Worm (Caenorhabditis elegans) whole organism, late embryonic: Measurements from ENCODE around the gene cyp-25A2.

Experiments used
- ama-1 ChIP-seq: fragments of 150-350 bp; optimal IDR thresholded peaks from 2 replicates; lab custom pipeline; 2014
- fkh-10 ChIP-seq: fragments of 150-350 bp; optimal IDR thresholded peaks from 2 replicates; lab custom pipeline; 2014; ENCODE audit warnings: missing biosample characterization, missing genetic modification reagents, missing genetic modification characterization
- lin-11 ChIP-seq: fragments of 200-800 bp; sonication (Bioruptor generic); optimal IDR thresholded peaks from 2 replicates; lab custom pipeline; 2018; ENCODE audit warnings: mild to moderate bottlenecking, missing genetic modification characterization, missing compliant biosample characterization
- nfya-1 ChIP-seq: sonication (generic microtip); optimal IDR thresholded peaks from 2 replicates; lab custom pipeline; 2017; ENCODE audit warnings: missing genetic modification characterization, mild to moderate bottlenecking, missing compliant biosample characterization, antibody characterized with exemption, moderate library complexity
- nhr-11 ChIP-seq: fragments of 150-350 bp; optimal IDR thresholded peaks from 2 replicates; lab custom pipeline; 2014; ENCODE audit warnings: missing biosample characterization, missing genetic modification characterization
- pha-4 ChIP-seq: fragments of 150-350 bp; optimal IDR thresholded peaks from 2 replicates; lab custom pipeline; 2018; ENCODE audit warnings: missing biosample characterization, missing genetic modification reagents, missing genetic modification characterization

DNA sequence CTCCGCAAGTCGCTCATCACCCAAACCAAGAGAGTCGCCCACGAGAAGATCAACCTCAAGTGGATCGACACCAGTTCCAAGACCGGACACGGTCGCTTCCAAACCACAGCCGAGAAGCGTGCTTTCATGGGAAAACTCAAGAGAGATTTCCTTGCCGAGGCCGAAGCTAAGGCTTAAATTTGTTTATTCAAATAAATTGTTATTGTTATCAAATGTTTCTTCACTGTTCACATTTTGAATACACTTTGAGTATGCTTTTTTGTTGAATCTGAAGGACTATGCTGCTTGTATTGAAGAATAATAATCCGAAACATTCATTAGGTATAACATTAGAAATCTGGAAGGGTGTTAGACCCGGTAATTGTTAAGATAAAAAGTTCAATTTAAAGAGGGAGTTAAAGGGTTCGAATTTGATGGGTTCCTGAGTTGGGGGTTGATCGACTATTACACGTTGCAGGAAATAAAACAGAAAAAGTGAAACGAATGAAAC, 34.3 kb downstream of the cyp-25A2 start:
- TF ChIP-seq ama-1 (peak; percentile 62), nfya-1 (tag; lab: Kevin White, UChicago) (no peak), fkh-10 (no peak), nhr-11 (tag; lab: Kevin White, UChicago) (no peak), lin-11 (tag; lab: Kevin White, UChicago) (no peak), pha-4 (tag; lab: Kevin White, UChicago) (no peak)
